Worm (Caenorhabditis elegans): ENCODE data around the gene R08C7.12.

DNA sequence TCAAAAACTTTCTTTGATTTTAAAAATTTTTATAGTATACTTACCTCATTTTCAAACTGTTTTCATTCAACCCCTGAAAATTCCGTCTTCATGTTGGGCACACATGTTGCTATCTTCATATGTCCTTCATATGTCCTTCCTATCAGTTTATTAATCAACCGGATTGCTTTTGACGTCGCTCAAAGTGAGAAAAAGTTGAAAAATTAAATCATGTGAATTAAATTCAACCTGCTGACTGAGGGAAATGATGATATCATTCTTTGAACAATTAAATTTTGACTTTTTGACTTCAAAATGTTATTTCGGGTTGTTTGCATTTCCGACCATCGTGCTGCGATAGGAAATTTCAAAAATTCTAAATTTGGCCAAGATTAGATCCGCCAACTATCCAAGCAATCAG is 35.0 kb downstream of the R08C7.12 start:
- no peak for TF ChIP-seq dao-5 (tag; optimal IDR thresholded peaks at IDR 0.05)
- TF ChIP-seq W03F9.2 (tag; optimal IDR thresholded peaks at IDR 0.05) = no peak
- TF ChIP-seq him-1 (tag; optimal IDR thresholded peaks at IDR 0.05) = no peak
